Fruit fly (Drosophila melanogaster) whole organism, embryonic: ENCODE results near the gene Acat1.

Experiments used
- BtbVII ChIP-seq: fragments of 200-800 bp; sonication (Bioruptor generic); optimal IDR thresholded peaks from 3 replicates; lab custom pipeline; 2017; ENCODE audit warnings: missing biosample characterization, mild to moderate bottlenecking, missing genetic modification characterization
- CG1024 ChIP-seq: fragments of 200-800 bp; sonication (Bioruptor generic); IDR thresholded peaks from 2 replicates; pipeline ENCODE4 v1.3.6; 2022; ENCODE audit warnings: missing biosample characterization, missing genetic modification characterization
- CG10959 ChIP-seq: fragments of 200-800 bp; sonication (Bioruptor generic); IDR thresholded peaks from 2 replicates; pipeline ENCODE4 v1.3.6; 2022; ENCODE audit warnings: missing biosample characterization, missing genetic modification characterization
- CG11560 ChIP-seq: fragments of 200-800 bp; sonication (Bioruptor generic); IDR thresholded peaks from 3 replicates; pipeline ENCODE4 v1.3.6; 2022; ENCODE audit warnings: missing biosample characterization, missing genetic modification characterization
- CG13424 ChIP-seq: fragments of 200-800 bp; sonication (Bioruptor generic); optimal IDR thresholded peaks from 2 replicates; lab custom pipeline; 2019; ENCODE audit warnings: missing biosample characterization, mild to moderate bottlenecking, missing genetic modification characterization, moderate library complexity
- CG14860 ChIP-seq: fragments of 200-800 bp; sonication (Bioruptor generic); IDR thresholded peaks from 3 replicates; pipeline ENCODE4 v1.3.6; 2022; ENCODE audit warnings: missing biosample characterization, missing genetic modification characterization; ENCODE audit not compliant: partially characterized antibody
- CG1792 ChIP-seq: fragments of 200-800 bp; sonication (Bioruptor generic); optimal IDR thresholded peaks from 2 replicates; lab custom pipeline; 2016; ENCODE audit warnings: missing biosample characterization, missing genetic modification characterization
- CG18619 ChIP-seq: fragments of 200-800 bp; sonication (Bioruptor generic); optimal IDR thresholded peaks from 3 replicates; lab custom pipeline; 2017; ENCODE audit warnings: missing biosample characterization, mild to moderate bottlenecking, missing genetic modification characterization
- CG2199 ChIP-seq: fragments of 200-800 bp; sonication (Bioruptor generic); IDR thresholded peaks from 3 replicates; pipeline ENCODE4 v1.3.6; 2022; ENCODE audit warnings: missing biosample characterization, missing genetic modification characterization
- CG3065 ChIP-seq: fragments of 200-800 bp; sonication (Bioruptor generic); optimal IDR thresholded peaks from 2 replicates; lab custom pipeline; 2016; ENCODE audit warnings: missing biosample characterization, missing genetic modification characterization
- CG3838 ChIP-seq: fragments of 200-800 bp; sonication (Bioruptor generic); optimal IDR thresholded peaks from 3 replicates; lab custom pipeline; 2016; ENCODE audit warnings: missing biosample characterization, missing genetic modification characterization
- CG5180 ChIP-seq: fragments of 200-800 bp; sonication (Bioruptor generic); optimal IDR thresholded peaks from 3 replicates; lab custom pipeline; 2017; ENCODE audit warnings: missing biosample characterization, missing genetic modification characterization, mild to moderate bottlenecking, moderate library complexity, missing genetic modification reagents
- CG6683 ChIP-seq: fragments of 200-800 bp; sonication (Bioruptor generic); optimal IDR thresholded peaks from 2 replicates; lab custom pipeline; 2017; ENCODE audit warnings: missing biosample characterization, mild to moderate bottlenecking, missing genetic modification characterization, missing genetic modification reagents
- CG6689 ChIP-seq: fragments of 200-800 bp; sonication (Bioruptor generic); IDR thresholded peaks from 2 replicates; pipeline ENCODE4 v1.3.6; 2022; ENCODE audit warnings: missing biosample characterization, missing genetic modification characterization
- CG6813 ChIP-seq: fragments of 200-800 bp; sonication (Bioruptor generic); optimal IDR thresholded peaks from 2 replicates; lab custom pipeline; 2017; ENCODE audit warnings: missing biosample characterization, missing genetic modification characterization, mild to moderate bottlenecking, moderate library complexity, missing genetic modification reagents
- CG7745 ChIP-seq: fragments of 200-800 bp; sonication (Bioruptor generic); optimal IDR thresholded peaks from 2 replicates; lab custom pipeline; 2018; ENCODE audit warnings: missing biosample characterization, mild to moderate bottlenecking, missing genetic modification characterization, moderate library complexity
- Camta ChIP-seq: fragments of 200-800 bp; sonication (Bioruptor generic); optimal IDR thresholded peaks from 2 replicates; lab custom pipeline; 2016; ENCODE audit warnings: missing biosample characterization, missing genetic modification characterization
- Deaf1 ChIP-seq: fragments of 200-800 bp; optimal IDR thresholded peaks from 3 replicates; lab custom pipeline; 2019; ENCODE audit warnings: missing biosample characterization, mild to moderate bottlenecking, missing genetic modification characterization, moderate library complexity
- Dp ChIP-seq: fragments of 200-800 bp; sonication (Bioruptor generic); optimal IDR thresholded peaks from 2 replicates; lab custom pipeline; 2018; ENCODE audit warnings: missing biosample characterization, mild to moderate bottlenecking, missing genetic modification characterization, moderate library complexity
- Fer2 ChIP-seq: fragments of 200-800 bp; sonication (Bioruptor generic); optimal IDR thresholded peaks from 2 replicates; lab custom pipeline; 2018; ENCODE audit warnings: missing biosample characterization, mild to moderate bottlenecking, missing genetic modification characterization, moderate library complexity
- H15 ChIP-seq: fragments of 200-800 bp; sonication (Bioruptor generic); IDR thresholded peaks from 3 replicates; pipeline ENCODE4 v1.3.6; 2022; ENCODE audit warnings: missing biosample characterization, missing genetic modification characterization
- H2.0 ChIP-seq: fragments of 200-800 bp; sonication (Bioruptor generic); IDR thresholded peaks from 2 replicates; pipeline ENCODE4 v1.3.6; 2022; ENCODE audit warnings: missing biosample characterization, missing genetic modification characterization
- Hr3 ChIP-seq: fragments of 200-800 bp; sonication (Bioruptor generic); optimal IDR thresholded peaks from 3 replicates; lab custom pipeline; 2016; ENCODE audit warnings: missing biosample characterization, missing genetic modification characterization
- Med ChIP-seq: fragments of 200-800 bp; sonication (Bioruptor generic); peaks from one replicate; lab custom pipeline; 2016; ENCODE audit warnings: missing biosample characterization, missing genetic modification characterization, mild to moderate bottlenecking, inconsistent platforms, moderate library complexity
- Nf-YC ChIP-seq: fragments of 200-800 bp; optimal IDR thresholded peaks from 3 replicates; lab custom pipeline; 2019; ENCODE audit warnings: missing biosample characterization, mild to moderate bottlenecking, missing genetic modification characterization, moderate library complexity
- Oli ChIP-seq: fragments of 200-800 bp; sonication (Bioruptor generic); optimal IDR thresholded peaks from 2 replicates; lab custom pipeline; 2018; ENCODE audit warnings: missing biosample characterization, mild to moderate bottlenecking, missing genetic modification characterization, moderate library complexity
- Ravus ChIP-seq: fragments of 200-800 bp; sonication (Bioruptor generic); IDR thresholded peaks from 2 replicates; pipeline ENCODE4 v1.3.6; 2022; ENCODE audit warnings: missing biosample characterization, missing genetic modification characterization
- Stat92E ChIP-seq, 3 experiments: fragments of >200 bp in 2 of 3; fragments of 200-800 bp in 1 of 3; sonication (Bioruptor generic) in 1 of 3; optimal IDR thresholded peaks; 2 replicates each; lab custom pipeline; 2017 to 2019; ENCODE audit warnings: missing biosample characterization in 3 of 3, missing genetic modification characterization in 3 of 3, mild to moderate bottlenecking in 1 of 3, moderate library complexity in 1 of 3
- Usf ChIP-seq: fragments of 200-800 bp; sonication (Bioruptor generic); optimal IDR thresholded peaks from 2 replicates; lab custom pipeline; 2017; ENCODE audit warnings: missing genotype, missing biosample characterization, missing genetic modification characterization
- Xrp1 ChIP-seq: fragments of 200-800 bp; sonication (Bioruptor generic); IDR thresholded peaks from 2 replicates; pipeline ENCODE4 v1.3.6; 2022; ENCODE audit warnings: missing biosample characterization, missing genetic modification characterization
- amos ChIP-seq: fragments of 200-800 bp; sonication (Bioruptor generic); IDR thresholded peaks from 2 replicates; pipeline ENCODE4 v1.3.6; 2022; ENCODE audit warnings: missing biosample characterization, missing genetic modification characterization; ENCODE audit not compliant: partially characterized antibody
- bbx ChIP-seq: fragments of 200-800 bp; sonication (Bioruptor generic); IDR thresholded peaks from 2 replicates; pipeline ENCODE4 v1.3.6; 2022; ENCODE audit warnings: missing biosample characterization, missing genetic modification characterization; ENCODE audit not compliant: partially characterized antibody
- crp ChIP-seq, 2 experiments: fragments of 200-800 bp; sonication (Bioruptor generic); optimal IDR thresholded peaks; 2 replicates in 1 of 2; 3 replicates in 1 of 2; lab custom pipeline; 2017; ENCODE audit warnings: missing biosample characterization in 2 of 2, missing genetic modification characterization in 2 of 2, mild to moderate bottlenecking in 1 of 2, moderate library complexity in 1 of 2
- eyg ChIP-seq: fragments of 200-800 bp; sonication (Bioruptor generic); optimal IDR thresholded peaks from 3 replicates; lab custom pipeline; 2016; ENCODE audit warnings: missing biosample characterization, missing genetic modification characterization
- gem ChIP-seq: fragments of 200-800 bp; sonication (Bioruptor generic); optimal IDR thresholded peaks from 2 replicates; lab custom pipeline; 2019; ENCODE audit warnings: missing biosample characterization, mild to moderate bottlenecking, missing genetic modification characterization, moderate library complexity
- gro ChIP-seq: fragments of 200-800 bp; sonication (Bioruptor generic); optimal IDR thresholded peaks from 2 replicates; lab custom pipeline; 2016; ENCODE audit warnings: missing biosample characterization, missing genetic modification characterization
- jing ChIP-seq: fragments of 200-800 bp; sonication (Bioruptor generic); optimal IDR thresholded peaks from 2 replicates; lab custom pipeline; 2018; ENCODE audit warnings: missing biosample characterization, mild to moderate bottlenecking, missing genetic modification characterization
- kah ChIP-seq: fragments of 200-800 bp; sonication (Bioruptor generic); optimal IDR thresholded peaks from 2 replicates; lab custom pipeline; 2018; ENCODE audit warnings: missing biosample characterization, mild to moderate bottlenecking, missing genetic modification characterization
- ken ChIP-seq: fragments of 200-800 bp; sonication (Bioruptor generic); IDR thresholded peaks from 3 replicates; pipeline ENCODE4 v1.3.6; 2022; ENCODE audit warnings: missing biosample characterization, missing genetic modification characterization
- lmd ChIP-seq: fragments of 200-800 bp; sonication (Bioruptor generic); IDR thresholded peaks from 2 replicates; pipeline ENCODE4 v1.3.6; 2022; ENCODE audit warnings: missing biosample characterization, missing genetic modification characterization
- mam ChIP-seq: fragments of 200-800 bp; sonication (Bioruptor generic); optimal IDR thresholded peaks from 3 replicates; lab custom pipeline; 2016; ENCODE audit warnings: missing biosample characterization, missing genetic modification characterization
- nerfin-2 ChIP-seq: fragments of 200-800 bp; sonication (Bioruptor generic); IDR thresholded peaks from 2 replicates; pipeline ENCODE4 v1.3.6; 2022; ENCODE audit warnings: missing biosample characterization, missing genetic modification characterization; ENCODE audit not compliant: partially characterized antibody
- odd ChIP-seq: fragments of 200-800 bp; sonication (Bioruptor generic); optimal IDR thresholded peaks from 2 replicates; lab custom pipeline; 2017; ENCODE audit warnings: missing biosample characterization, mild to moderate bottlenecking, missing genetic modification characterization
- onecut ChIP-seq: fragments of 200-800 bp; sonication (Bioruptor generic); IDR thresholded peaks from 2 replicates; pipeline ENCODE4 v1.3.6; 2022; ENCODE audit warnings: missing biosample characterization, missing genetic modification characterization
- row ChIP-seq: fragments of 200-800 bp; sonication (Bioruptor generic); IDR thresholded peaks from 3 replicates; pipeline ENCODE4 v1.3.6; 2022; ENCODE audit warnings: missing biosample characterization, missing genetic modification characterization
- sens-2 ChIP-seq: fragments of 200-800 bp; sonication (Bioruptor generic); IDR thresholded peaks from 2 replicates; pipeline ENCODE4 v1.3.6; 2022; ENCODE audit warnings: missing biosample characterization, missing genetic modification characterization
- sug ChIP-seq: fragments of 200-800 bp; optimal IDR thresholded peaks from 2 replicates; lab custom pipeline; 2019; ENCODE audit warnings: missing biosample characterization, mild to moderate bottlenecking, missing genetic modification characterization, moderate library complexity
- tll ChIP-seq, 2 experiments: fragments of 200-800 bp in 1 of 2; fragments of >200 bp in 1 of 2; sonication (Bioruptor generic) in 1 of 2; optimal IDR thresholded peaks; 2 replicates each; lab custom pipeline; 2017 to 2019; ENCODE audit warnings: missing biosample characterization in 2 of 2, missing genetic modification characterization in 2 of 2, mild to moderate bottlenecking in 1 of 2, moderate library complexity in 1 of 2
- ttk ChIP-seq: fragments of 200-800 bp; sonication (Bioruptor generic); IDR thresholded peaks from 2 replicates; pipeline ENCODE4 v2.1.2; 2022; ENCODE audit warnings: missing biosample characterization, missing genetic modification characterization

The Acat1 gene

DNA sequence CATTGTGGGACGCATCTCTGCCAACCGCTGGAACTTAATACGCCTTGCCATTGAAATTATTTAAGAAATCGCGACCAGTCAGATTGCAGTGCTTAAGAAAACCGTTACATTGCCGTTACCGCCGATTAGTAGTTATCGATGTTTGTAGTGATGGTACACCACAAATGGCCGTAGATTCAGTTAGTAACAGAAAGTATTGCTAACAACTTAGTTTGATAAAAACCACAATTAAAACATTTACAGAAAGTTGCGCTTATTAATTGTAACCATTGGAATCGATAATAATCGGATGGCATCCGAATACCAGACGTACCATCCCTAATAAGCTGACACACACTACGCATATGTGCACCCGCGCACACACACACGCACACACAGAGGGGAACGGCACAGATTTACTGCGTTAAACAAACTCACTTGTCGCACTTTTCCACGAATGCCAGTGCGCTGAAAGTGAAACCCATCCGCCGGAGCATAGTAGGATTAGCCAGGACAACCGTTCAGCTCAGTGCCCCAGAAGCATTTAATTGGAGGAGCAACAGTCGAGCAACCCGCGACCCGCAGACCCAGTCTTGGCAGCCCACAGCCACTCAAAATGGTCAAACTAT lies 31.6 kb upstream of the Acat1 start, which contains the start of the genes hdm and Ykt6 (continued):
- peak; percentile 46 for TF ChIP-seq Hr3 (GFP tag; lab: Kevin White, UChicago)
- TF ChIP-seq mam (GFP tag; lab: Kevin White, UChicago) = peak; percentile 84
- peak; percentile 86 for TF ChIP-seq Xrp1
- TF ChIP-seq CG2199 (GFP tag; lab: Robert Waterston, UW) = 0 out of 3 replicates have a peak, but pooled peaks have one; percentile 15
- no peak for TF ChIP-seq kah (GFP tag; lab: Kevin White, UChicago)
- TF ChIP-seq H2.0 (GFP tag; lab: Robert Waterston, UW) = peak; percentile 83
- TF ChIP-seq Camta = peak; percentile 79
- peak; percentile 65; the same call in 2 of the 3 replicates for TF ChIP-seq CG11560 (tag; lab: Robert Waterston, UW)
- TF ChIP-seq Oli = no peak
- TF ChIP-seq odd (GFP tag; lab: Kevin White, UChicago) = no peak
- TF ChIP-seq H15 (GFP tag; lab: Robert Waterston, UW) = peak; percentile 85
- TF ChIP-seq gem (tag; lab: Kevin White, UChicago) = peak; percentile 83
- TF ChIP-seq eyg = peak; percentile 61
- TF ChIP-seq CG5180 (GFP tag; lab: Kevin White, UChicago) = peak; percentile 21
- peak; percentile 56 for TF ChIP-seq CG1024 (GFP tag; lab: Robert Waterston, UW)
- TF ChIP-seq onecut (GFP tag; lab: Robert Waterston, UW) = peak; percentile 61
- TF ChIP-seq Dp (GFP tag; lab: Kevin White, UChicago) = peak; percentile 70
- TF ChIP-seq Usf = peak; percentile 27
- TF ChIP-seq lmd (GFP tag; lab: Robert Waterston, UW) = no peak; the same call in none of the 2 replicates
- peak; percentile 97 for TF ChIP-seq Med (GFP tag; lab: Kevin White, UChicago)
- peak; percentile 93 for TF ChIP-seq amos (GFP tag; lab: Robert Waterston, UW)
- peak; percentile 72 for TF ChIP-seq sug (tag; lab: Kevin White, UChicago)
- TF ChIP-seq tll (GFP tag; optimal IDR thresholded peaks at IDR 0.05; lab: Kevin White, UChicago) = no peak
- peak; percentile 51 for TF ChIP-seq CG18619
- peak in 1 of 3 experiments; percentile 10 for TF ChIP-seq Stat92E (GFP tag; optimal IDR thresholded peaks at IDR 0.05; lab: Kevin White, UChicago)
- peak; percentile 85 for TF ChIP-seq row (GFP tag; lab: Robert Waterston, UW)
- TF ChIP-seq Fer2 = peak; percentile 39
- peak; percentile 64 for TF ChIP-seq CG1792
- peak; percentile 61 for TF ChIP-seq Nf-YC (tag; lab: Kevin White, UChicago)
- TF ChIP-seq CG7745 (tag; lab: Kevin White, UChicago) = no peak
- peak; percentile 38 for TF ChIP-seq CG3065 (GFP tag; lab: Kevin White, UChicago)
- TF ChIP-seq CG6813 (GFP tag; lab: Kevin White, UChicago) = peak; percentile 6
- TF ChIP-seq Ravus (GFP tag; lab: Robert Waterston, UW) = no peak
- TF ChIP-seq CG6683 (GFP tag; lab: Kevin White, UChicago) = peak; percentile 7
- peak; percentile 60 for TF ChIP-seq Deaf1 (tag; lab: Kevin White, UChicago)
- TF ChIP-seq ken = peak; percentile 84
- TF ChIP-seq bbx (GFP tag; lab: Robert Waterston, UW) = peak; percentile 91
- no peak for TF ChIP-seq jing (GFP tag; lab: Kevin White, UChicago)
- TF ChIP-seq nerfin-2 (GFP tag; lab: Robert Waterston, UW) = peak; percentile 94
- TF ChIP-seq CG3838 (GFP tag; lab: Kevin White, UChicago) = no peak
- TF ChIP-seq CG6689 (GFP tag; lab: Robert Waterston, UW) = peak; percentile 77
- TF ChIP-seq CG10959 = peak; percentile 74
- peak; percentile 9 for TF ChIP-seq BtbVII (GFP tag; lab: Kevin White, UChicago)
- peak; percentile 78 for TF ChIP-seq ttk (GFP tag; lab: Robert Waterston, UW)
- peak; percentile 81 for TF ChIP-seq sens-2 (GFP tag; lab: Robert Waterston, UW)
- peak; percentile 82 for TF ChIP-seq CG13424 (tag; lab: Kevin White, UChicago)
- TF ChIP-seq CG14860 (GFP tag; lab: Robert Waterston, UW) = peak; percentile 93
- TF ChIP-seq gro (GFP tag; lab: Kevin White, UChicago) = peak; percentile 86
- TF ChIP-seq crp (GFP tag; optimal IDR thresholded peaks at IDR 0.05; lab: Kevin White, UChicago) = peak in 1 of 2 experiments; percentile 58
